Worm (Caenorhabditis elegans) whole organism, early embryonic: ENCODE results near the gene C18H7.6.

Source experiments
- B0310.2 ChIP-seq: sonication (generic microtip); optimal IDR thresholded peaks from 2 replicates; lab custom pipeline; 2016; ENCODE audit warnings: mild to moderate bottlenecking, missing genetic modification characterization, missing compliant biosample characterization
- F13C5.2 ChIP-seq: sonication (generic microtip); optimal IDR thresholded peaks from 2 replicates; lab custom pipeline; 2017; ENCODE audit warnings: mild to moderate bottlenecking, missing genetic modification characterization, inconsistent platforms, missing compliant biosample characterization
- aly-1 ChIP-seq: sonication (generic microtip); optimal IDR thresholded peaks from 2 replicates; lab custom pipeline; 2016; ENCODE audit warnings: missing genetic modification characterization, missing compliant biosample characterization
- ama-1 ChIP-seq: fragments of 150-350 bp; optimal IDR thresholded peaks from 2 replicates; lab custom pipeline; 2014
- ceh-13 ChIP-seq: fragments of 200-800 bp; sonication (Bioruptor generic); optimal IDR thresholded peaks from 2 replicates; lab custom pipeline; 2018; ENCODE audit warnings: mild to moderate bottlenecking, missing genetic modification characterization, missing compliant biosample characterization
- ceh-36 ChIP-seq: sonication (generic microtip); optimal IDR thresholded peaks from 2 replicates; lab custom pipeline; 2016; ENCODE audit warnings: missing genetic modification characterization, inconsistent platforms, missing compliant biosample characterization
- ets-7 ChIP-seq: sonication (generic microtip); optimal IDR thresholded peaks from 2 replicates; lab custom pipeline; 2016; ENCODE audit warnings: missing genotype, missing genetic modification characterization, missing compliant biosample characterization
- flt-1 ChIP-seq: fragments of 200-800 bp; sonication (Bioruptor generic); IDR thresholded peaks from 2 replicates; pipeline ENCODE4 v1.3.6; 2022; ENCODE audit warnings: missing genetic modification characterization, missing compliant biosample characterization
- hmbx-1 ChIP-seq: sonication (generic microtip); optimal IDR thresholded peaks from 2 replicates; lab custom pipeline; 2016; ENCODE audit warnings: mild to moderate bottlenecking, missing genetic modification characterization, missing compliant biosample characterization
- hmg-4 ChIP-seq: fragments of 200-800 bp; sonication (Bioruptor generic); optimal IDR thresholded peaks from 2 replicates; lab custom pipeline; 2018; ENCODE audit warnings: mild to moderate bottlenecking, missing genetic modification characterization, missing compliant biosample characterization
- hnd-1 ChIP-seq: sonication (generic microtip); optimal IDR thresholded peaks from 2 replicates; lab custom pipeline; 2016; ENCODE audit warnings: missing genetic modification characterization, missing compliant biosample characterization
- pes-1 ChIP-seq: fragments of 200-800 bp; sonication (Bioruptor generic); IDR thresholded peaks from 2 replicates; pipeline ENCODE4 v1.3.6; 2022; ENCODE audit warnings: missing genetic modification reagents, missing genetic modification characterization, missing compliant biosample characterization
- scrt-1 ChIP-seq: fragments of 200-800 bp; sonication (Bioruptor generic); IDR thresholded peaks from 2 replicates; pipeline ENCODE4 v1.3.6; 2022; ENCODE audit warnings: missing genetic modification characterization, missing compliant biosample characterization
- sea-1 ChIP-seq: fragments of 200-800 bp; sonication (Bioruptor generic); conservative IDR thresholded peaks from 2 replicates; pipeline ENCODE4 v1.3.6; 2022; ENCODE audit warnings: missing genetic modification characterization, missing compliant biosample characterization
- tbx-11 ChIP-seq: fragments of 200-800 bp; sonication (Bioruptor generic); IDR thresholded peaks from 2 replicates; pipeline ENCODE4 v1.3.6; 2022; ENCODE audit warnings: missing genetic modification characterization, missing compliant biosample characterization
- tbx-37 ChIP-seq: fragments of 200-800 bp; sonication (Bioruptor generic); conservative IDR thresholded peaks from 2 replicates; pipeline ENCODE4 v1.3.6; 2022; ENCODE audit warnings: missing genetic modification reagents, missing genetic modification characterization, missing compliant biosample characterization
- tra-4 ChIP-seq: sonication (generic microtip); optimal IDR thresholded peaks from 2 replicates; lab custom pipeline; 2017; ENCODE audit warnings: missing genetic modification characterization, missing compliant biosample characterization

The C18H7.6 gene

DNA sequence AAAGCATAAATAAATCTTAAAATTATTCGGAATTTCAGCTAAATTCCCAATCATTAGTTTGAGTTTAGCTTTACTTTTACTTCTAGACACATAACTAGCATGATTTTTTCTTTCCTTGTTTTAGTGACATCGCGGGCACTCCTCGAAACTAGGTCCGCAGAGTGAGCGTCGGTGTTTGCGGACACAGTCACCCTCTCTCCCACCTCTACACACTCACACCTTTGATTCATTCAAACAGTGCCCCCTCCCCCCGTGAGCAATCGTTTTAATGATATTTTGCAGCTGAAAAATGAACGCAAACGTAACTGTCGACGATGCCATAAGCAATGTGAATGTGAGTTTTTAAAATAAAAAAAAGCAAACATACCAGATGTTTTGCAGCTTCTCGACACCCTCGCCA is 19.8 kb downstream of the C18H7.6 start, which contains the start of gene gex-2:
Gene gex-2 (plus strand): TSS at position 283 of the 400 bp plus-strand sequence.
- no peak for TF ChIP-seq tra-4
- TF ChIP-seq ceh-13 (GFP tag; lab: Kevin White, UChicago): no peak
- no peak for TF ChIP-seq flt-1
- peak; percentile 35; the same call in 1 of the 2 replicates for TF ChIP-seq pes-1 (GFP tag; lab: Robert Waterston, UW)
- no peak for TF ChIP-seq ceh-36 (tag; lab: Kevin White, UChicago)
- peak; percentile 23 for TF ChIP-seq F13C5.2 (tag; lab: Kevin White, UChicago)
- no peak for TF ChIP-seq tbx-37 (GFP tag; lab: Robert Waterston, UW)
- TF ChIP-seq ets-7: no peak
- TF ChIP-seq aly-1 (tag; lab: Kevin White, UChicago): no peak
- no peak for TF ChIP-seq hnd-1 (tag; lab: Kevin White, UChicago)
- TF ChIP-seq hmbx-1: no peak
- no peak for TF ChIP-seq sea-1 (GFP tag; lab: Robert Waterston, UW)
- TF ChIP-seq hmg-4 (GFP tag; lab: Kevin White, UChicago): peak; percentile 54
- no peak for TF ChIP-seq scrt-1

DNA sequence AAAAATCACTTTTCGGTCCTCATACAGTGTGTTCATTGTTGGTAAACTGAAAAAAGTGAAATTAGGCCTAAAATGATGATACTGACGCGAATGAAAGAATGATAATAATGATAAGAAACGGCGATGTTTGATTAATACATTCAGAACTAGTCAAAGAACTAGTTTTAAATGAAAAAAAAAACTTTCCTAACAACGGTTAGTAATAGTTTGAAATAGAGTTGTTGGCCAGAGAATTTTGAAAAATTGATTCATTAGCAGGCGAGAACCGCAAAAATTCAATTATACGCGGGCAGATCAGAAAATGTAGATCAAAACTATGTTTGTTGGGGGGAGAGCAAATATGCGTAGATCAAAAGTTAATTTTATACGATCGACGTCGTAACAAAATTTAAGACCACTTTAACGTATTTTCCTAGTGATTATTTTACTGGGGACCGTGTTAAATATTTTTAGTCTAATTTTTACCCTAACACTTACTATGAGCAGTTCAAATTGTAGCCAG is 21.4 kb downstream of the C18H7.6 start, which contains the start of gene F56A11.5:
Gene F56A11.5 (minus strand): TSS at position 51 of the 502 bp plus-strand sequence.
- TF ChIP-seq tbx-37 (GFP tag; lab: Robert Waterston, UW) (no peak), hmbx-1 (no peak), B0310.2 (tag; lab: Kevin White, UChicago) (no peak), ceh-36 (tag; lab: Kevin White, UChicago) (no peak), tra-4 (no peak), ceh-13 (GFP tag; lab: Kevin White, UChicago) (no peak), sea-1 (GFP tag; lab: Robert Waterston, UW) (no peak), hnd-1 (tag; lab: Kevin White, UChicago) (no peak), scrt-1 (no peak), flt-1 (no peak), ama-1 (lab: Kevin White, UChicago) (no peak), tbx-11 (GFP tag; lab: Robert Waterston, UW) (no peak)

DNA sequence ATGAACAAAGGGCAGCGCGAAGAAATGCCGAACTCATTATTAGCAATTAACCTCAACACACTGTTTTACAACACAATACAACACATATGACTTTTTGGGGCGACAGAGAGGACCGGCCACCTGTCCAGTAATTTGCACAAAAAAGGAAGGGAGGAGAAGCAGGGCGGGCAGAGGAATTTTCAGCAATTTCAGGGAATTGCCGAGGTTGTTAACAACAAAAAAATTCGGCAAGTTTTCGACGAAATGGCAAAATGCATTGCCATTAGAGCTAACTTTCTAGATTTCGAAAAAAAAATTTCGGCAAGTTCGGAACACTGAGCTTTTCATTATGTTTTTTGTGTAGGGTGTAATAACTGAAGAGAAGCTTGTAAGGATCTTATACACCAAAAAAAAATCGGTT is 28.3 kb downstream of the C18H7.6 start:
- TF ChIP-seq tbx-37 (GFP tag; lab: Robert Waterston, UW): 0 out of 2 replicates have a peak, but pooled peaks have one; percentile 15
- peak; percentile 13; the same call in 1 of the 2 replicates for TF ChIP-seq pes-1 (GFP tag; lab: Robert Waterston, UW)
- no peak for TF ChIP-seq F13C5.2 (tag; lab: Kevin White, UChicago)

DNA sequence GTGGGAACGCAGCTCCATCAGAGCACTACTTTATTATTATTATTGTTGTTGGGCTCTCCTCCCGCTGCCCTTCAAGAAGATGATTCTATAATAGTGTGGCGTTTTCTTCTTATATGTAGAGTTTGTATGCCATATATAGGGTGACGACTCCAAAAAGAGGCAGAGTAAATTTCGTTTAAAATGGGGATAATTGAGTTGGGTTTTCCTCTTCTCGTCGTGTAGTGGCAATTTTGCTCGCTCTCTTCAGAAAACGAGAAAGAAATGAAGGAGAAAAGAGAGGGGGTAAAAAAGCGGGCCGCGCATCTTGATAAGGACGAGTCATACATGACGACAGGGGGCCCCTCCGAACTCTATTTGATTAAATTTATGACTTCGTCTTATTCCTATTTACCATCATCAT is 28.9 kb downstream of the C18H7.6 start:
- TF ChIP-seq hmbx-1 (no peak), flt-1 (no peak), aly-1 (tag; lab: Kevin White, UChicago) (no peak), B0310.2 (tag; lab: Kevin White, UChicago) (no peak), F13C5.2 (tag; lab: Kevin White, UChicago) (no peak), sea-1 (GFP tag; lab: Robert Waterston, UW) (no peak), hmg-4 (GFP tag; lab: Kevin White, UChicago) (no peak), ama-1 (lab: Kevin White, UChicago) (no peak), tra-4 (no peak), ets-7 (no peak), ceh-36 (tag; lab: Kevin White, UChicago) (no peak), pes-1 (GFP tag; lab: Robert Waterston, UW) (no peak), ceh-13 (GFP tag; lab: Kevin White, UChicago) (no peak), scrt-1 (no peak), hnd-1 (tag; lab: Kevin White, UChicago) (no peak), tbx-37 (GFP tag; lab: Robert Waterston, UW) (no peak), tbx-11 (GFP tag; lab: Robert Waterston, UW) (no peak)

DNA sequence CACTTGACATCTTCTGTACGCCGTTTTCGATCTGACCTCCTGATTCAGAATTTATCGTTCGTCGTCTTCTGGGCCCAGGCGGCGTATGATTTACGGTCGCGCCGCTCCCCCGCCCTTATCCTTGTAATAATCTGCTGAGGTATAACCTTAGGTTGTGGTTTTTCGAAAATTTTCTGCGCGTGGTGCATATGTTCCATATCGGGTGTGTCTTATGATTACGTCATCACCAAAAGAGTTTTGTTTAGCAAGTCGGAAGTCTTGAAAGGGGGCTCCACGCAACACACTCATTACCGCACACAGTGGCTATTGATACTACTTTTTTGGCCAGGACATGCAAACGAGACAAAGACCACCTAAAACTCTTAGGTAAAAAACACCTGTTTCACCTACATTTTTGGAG is 31.5 kb downstream of the C18H7.6 start:
- TF ChIP-seq sea-1 (GFP tag; lab: Robert Waterston, UW) (no peak), tra-4 (no peak), B0310.2 (tag; lab: Kevin White, UChicago) (no peak)

DNA sequence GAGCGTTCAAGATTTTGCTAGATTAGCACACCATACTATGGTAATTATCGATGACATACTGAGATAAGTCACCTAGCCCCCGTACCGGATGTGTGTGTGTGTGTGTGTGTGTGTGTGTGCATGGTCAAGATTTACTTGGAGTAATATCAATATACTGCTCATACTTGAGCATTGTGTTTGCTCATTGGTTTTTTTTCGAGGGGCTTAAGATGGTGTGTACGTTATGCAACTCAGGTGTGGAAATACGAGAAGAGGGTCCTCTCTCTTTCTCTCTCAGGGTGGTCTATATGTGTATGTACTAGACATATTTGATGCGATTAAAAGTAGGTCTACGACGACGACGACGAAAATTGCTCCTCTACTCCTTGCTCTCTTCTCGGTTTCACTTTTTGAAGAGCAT is 32.0 kb downstream of the C18H7.6 start:
- TF ChIP-seq tbx-11 (GFP tag; lab: Robert Waterston, UW) (no peak), pes-1 (GFP tag; lab: Robert Waterston, UW) (no peak), ceh-36 (tag; lab: Kevin White, UChicago) (peak; percentile 12), flt-1 (no peak), tra-4 (no peak), F13C5.2 (tag; lab: Kevin White, UChicago) (no peak), ets-7 (peak; percentile 23), scrt-1 (no peak), hmg-4 (GFP tag; lab: Kevin White, UChicago) (no peak), hnd-1 (tag; lab: Kevin White, UChicago) (no peak), B0310.2 (tag; lab: Kevin White, UChicago) (no peak), ceh-13 (GFP tag; lab: Kevin White, UChicago) (no peak), ama-1 (lab: Kevin White, UChicago) (no peak), tbx-37 (GFP tag; lab: Robert Waterston, UW) (no peak), aly-1 (tag; lab: Kevin White, UChicago) (no peak)

DNA sequence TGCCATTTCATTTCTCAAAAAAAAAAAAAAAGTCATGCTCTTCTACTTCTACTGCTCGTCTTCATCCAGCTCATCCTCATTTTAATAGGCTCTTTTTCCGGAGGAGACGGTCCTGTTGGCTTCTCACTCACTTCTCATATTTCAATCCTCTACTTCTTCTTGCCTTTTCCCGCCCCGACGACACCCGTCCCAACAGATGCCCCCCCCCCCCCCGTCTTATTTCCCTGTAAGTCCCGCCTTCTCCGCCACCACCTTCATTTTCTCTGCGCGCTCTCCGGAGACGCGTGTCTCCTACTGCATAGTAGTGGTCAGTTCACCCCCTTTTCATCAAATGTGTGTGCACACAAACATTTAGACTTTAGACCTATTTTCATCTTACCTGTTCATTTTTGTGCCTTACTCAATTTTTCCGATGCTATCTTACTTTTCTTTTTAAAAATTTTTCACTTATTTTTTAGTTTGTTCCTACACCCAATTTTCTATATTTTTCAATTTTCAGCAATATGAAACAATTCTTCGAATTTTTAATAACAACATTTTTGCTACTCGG is 33.5 kb downstream of the C18H7.6 start, which contains the start of gene efn-4:
Gene efn-4 (plus strand): TSS at position 500 of the 550 bp plus-strand sequence.
- TF ChIP-seq tra-4 (no peak), ceh-13 (GFP tag; lab: Kevin White, UChicago) (no peak), pes-1 (GFP tag; lab: Robert Waterston, UW) (no peak), hmg-4 (GFP tag; lab: Kevin White, UChicago) (peak; percentile 19), tbx-37 (GFP tag; lab: Robert Waterston, UW) (no peak), F13C5.2 (tag; lab: Kevin White, UChicago) (peak; percentile 9), hnd-1 (tag; lab: Kevin White, UChicago) (no peak)
